Fruit fly (Drosophila melanogaster): ENCODE measurements around the gene trp.
A peak's percentile ranks its signal among the peaks of the same experiment; 100 is the strongest.

The trp gene

DNA sequence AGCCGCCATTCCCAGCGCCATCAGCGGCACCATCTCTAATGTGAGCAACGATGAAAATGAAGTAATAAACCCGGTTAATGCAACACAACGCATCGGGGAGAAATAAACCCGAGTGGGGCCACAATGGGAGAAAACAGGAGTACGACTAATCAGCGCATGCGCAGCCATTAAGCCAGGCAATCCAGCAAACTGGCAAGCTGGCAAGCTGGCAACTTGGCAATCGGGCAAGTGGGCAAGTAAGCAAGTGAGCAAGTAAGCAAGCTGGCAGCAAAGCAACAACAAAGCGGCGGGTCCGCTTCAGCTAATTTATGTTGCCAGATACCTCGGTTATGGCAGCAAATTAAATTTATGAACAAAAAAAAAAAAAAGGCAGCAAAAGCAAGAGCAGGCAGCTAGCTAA, 20.5 kb downstream of the trp start:
- TF ChIP-seq CTCF (optimal IDR thresholded peaks at IDR 0.05) (no peak), CG8478 (optimal IDR thresholded peaks at IDR 0.05) (no peak)

DNA sequence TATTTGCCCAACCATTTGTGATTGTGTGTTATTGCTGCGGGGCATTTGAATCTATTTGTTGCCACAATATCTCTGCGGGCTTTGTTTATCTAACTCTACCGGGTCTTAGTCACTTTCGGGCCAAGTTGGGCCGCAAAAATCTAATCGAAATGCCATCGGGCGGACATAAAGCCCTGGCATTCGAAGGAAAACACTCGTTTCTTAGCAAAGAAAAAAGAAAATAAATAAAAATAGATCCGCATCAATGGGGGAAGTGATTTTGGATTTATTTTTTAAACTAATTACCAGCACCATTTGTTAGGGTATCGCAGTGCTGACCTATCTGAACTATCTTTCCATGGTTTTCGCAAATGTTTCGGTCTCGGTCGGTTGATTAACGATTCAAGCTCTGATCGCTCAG, 21.5 kb downstream of the trp start:
- TF ChIP-seq CG8478 (optimal IDR thresholded peaks at IDR 0.05) (no peak), CTCF (optimal IDR thresholded peaks at IDR 0.05) (no peak)

- TF ChIP-seq CG8478 (optimal IDR thresholded peaks at IDR 0.05): no peak
- no peak for TF ChIP-seq CTCF (optimal IDR thresholded peaks at IDR 0.05)
Observed at dm6 chr3R:29894393-29894792, 25.7 kb downstream of the trp start.

DNA sequence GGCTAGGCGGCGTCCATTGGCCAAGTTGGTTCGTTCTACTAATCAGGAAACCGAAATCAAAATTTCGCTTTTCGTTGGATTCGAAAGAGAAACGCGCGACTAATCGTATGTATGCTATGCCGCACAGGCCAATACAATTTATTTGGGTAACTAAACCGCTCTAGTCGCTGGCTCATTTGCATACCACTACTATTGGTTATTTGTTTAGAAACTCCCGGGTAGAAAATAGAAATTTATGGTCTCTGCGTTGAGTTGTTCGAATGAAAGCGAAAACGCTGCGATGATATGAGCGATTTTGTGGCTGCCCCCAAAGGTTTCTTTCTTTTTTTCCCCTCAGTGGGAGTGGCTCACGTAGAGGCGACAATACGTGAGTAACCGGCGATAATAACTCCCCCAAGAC, 27.1 kb downstream of the trp start:
- TF ChIP-seq CTCF (optimal IDR thresholded peaks at IDR 0.05) (no peak), CG8478 (optimal IDR thresholded peaks at IDR 0.05) (no peak)

- no peak for TF ChIP-seq CG8478 (optimal IDR thresholded peaks at IDR 0.05)
- no peak for TF ChIP-seq CTCF (optimal IDR thresholded peaks at IDR 0.05)
Observed at dm6 chr3R:29891183-29891582, 28.9 kb downstream of the trp start.

DNA sequence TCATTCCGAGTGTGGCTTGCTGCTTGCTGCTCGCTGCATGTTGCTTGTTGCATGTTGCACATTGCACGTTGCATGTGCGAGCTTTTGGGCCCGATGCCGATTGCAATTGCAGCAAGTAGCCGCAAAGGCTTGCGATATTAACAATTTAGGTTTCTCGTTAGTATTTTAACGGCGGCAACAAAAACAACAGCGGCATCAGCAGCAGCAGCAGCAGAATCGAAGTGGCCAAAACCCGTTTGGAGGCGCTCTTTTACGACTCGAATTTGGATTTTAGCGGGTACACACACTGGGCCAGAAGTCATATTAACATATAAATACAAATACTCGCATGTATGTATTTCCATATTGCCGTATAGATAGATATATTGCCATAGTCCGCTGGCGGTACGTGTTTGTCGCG, 39.8 kb downstream of the trp start:
- TF ChIP-seq CTCF (optimal IDR thresholded peaks at IDR 0.05): no peak
- TF ChIP-seq CG8478 (optimal IDR thresholded peaks at IDR 0.05): no peak

- TF ChIP-seq CTCF (optimal IDR thresholded peaks at IDR 0.05): peak in 1 of 2 experiments; percentile 16
- TF ChIP-seq CG8478 (optimal IDR thresholded peaks at IDR 0.05): no peak
Observed at dm6 chr3R:29876733-29877193, 43.3 kb downstream of the trp start, which contains the start of gene CG31038. Gene CG31038, plus strand, starts transcription at chr3R:29877059.

DNA sequence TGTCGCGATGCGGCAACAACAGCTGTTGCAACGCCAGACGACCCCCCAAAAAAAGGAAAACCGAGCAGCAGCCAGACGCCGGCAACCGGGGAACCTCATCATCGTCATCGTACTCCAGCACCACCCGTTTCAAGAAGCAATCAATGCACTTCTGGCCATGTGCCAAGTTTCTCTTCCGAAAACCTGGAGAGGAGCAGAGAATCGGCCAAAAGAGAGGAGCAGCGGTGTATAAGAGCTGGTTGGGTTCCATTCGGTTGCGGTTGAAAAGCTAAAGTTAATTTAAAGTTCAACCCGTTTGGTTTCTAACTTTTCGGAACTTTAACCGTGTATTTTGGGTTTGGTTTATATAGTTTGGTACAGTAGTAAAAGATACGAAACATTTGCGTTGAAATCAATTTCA, 43.9 kb downstream of the trp start:
- TF ChIP-seq CTCF (optimal IDR thresholded peaks at IDR 0.05) (no peak), CG8478 (optimal IDR thresholded peaks at IDR 0.05) (no peak)

DNA sequence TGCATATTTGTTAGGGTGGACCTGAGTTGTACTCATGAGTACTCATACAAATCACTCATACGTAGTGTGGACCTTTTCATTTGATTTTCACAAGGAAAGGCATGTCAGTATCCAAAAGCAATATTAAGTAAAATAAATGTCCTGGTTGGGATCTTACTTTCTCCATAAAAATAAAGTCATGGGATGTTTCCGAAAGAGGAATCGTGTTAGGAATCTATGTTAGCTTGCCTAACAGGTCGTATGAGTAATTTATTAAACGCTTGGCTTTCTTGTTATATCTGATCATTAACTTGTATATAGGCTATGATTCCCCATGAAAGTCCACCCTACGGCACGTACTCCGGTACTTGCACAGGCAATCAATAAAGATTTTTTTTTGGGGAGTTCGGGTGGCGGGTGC, 44.3 kb downstream of the trp start:
- no peak for TF ChIP-seq CTCF (optimal IDR thresholded peaks at IDR 0.05)
- no peak for TF ChIP-seq CG8478 (optimal IDR thresholded peaks at IDR 0.05)

DNA sequence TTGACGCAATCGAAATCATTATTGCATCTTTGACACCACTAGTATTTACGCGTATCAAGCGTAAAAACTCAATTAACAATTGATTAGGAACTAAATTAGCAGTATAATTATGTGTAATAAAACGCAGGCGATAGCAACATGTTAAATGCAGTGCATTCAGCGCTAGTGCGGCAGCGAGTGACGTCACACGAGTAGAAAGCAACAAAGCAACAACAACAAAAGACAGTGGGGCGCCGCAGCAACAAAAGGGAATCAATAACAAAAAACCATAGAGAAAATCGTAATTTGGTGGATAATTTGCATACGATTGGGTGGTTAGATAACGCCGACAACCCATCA, 50.8 kb downstream of the trp start, which contains the start of gene CG34133:
CG34133 (plus strand) TSS at position 16 of the 339 bp plus-strand sequence.
- no peak for TF ChIP-seq CTCF (optimal IDR thresholded peaks at IDR 0.05)
- no peak for TF ChIP-seq CG8478 (optimal IDR thresholded peaks at IDR 0.05)

- TF ChIP-seq CG8478 (optimal IDR thresholded peaks at IDR 0.05) (no peak), CTCF (optimal IDR thresholded peaks at IDR 0.05) (peak; percentile 22 to 47)
Observed at dm6 chr3R:29868676-29869349, 51.3 kb downstream of the trp start, which contains the start of gene Zip99C. Gene Zip99C, minus strand, starts transcription at chr3R:29868895.

DNA sequence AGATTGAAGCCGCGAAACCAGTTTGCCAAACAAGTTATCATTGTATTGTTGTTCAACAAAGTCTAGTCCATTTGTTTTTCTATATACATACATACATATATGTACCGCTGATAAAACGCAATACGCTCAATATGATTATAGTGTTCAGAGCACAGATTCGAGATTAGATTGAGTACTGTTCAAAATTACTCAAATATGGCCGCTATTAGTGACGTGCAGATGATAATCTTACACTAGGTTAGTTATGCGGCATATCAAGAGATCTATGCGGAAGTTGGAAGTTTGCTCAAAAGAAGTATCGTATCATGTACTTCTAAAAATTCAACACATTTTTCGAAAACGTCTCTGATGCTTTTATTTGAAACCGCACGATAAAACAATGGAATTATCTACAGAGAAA, 52.2 kb downstream of the trp start:
- TF ChIP-seq CTCF (optimal IDR thresholded peaks at IDR 0.05) (no peak), CG8478 (optimal IDR thresholded peaks at IDR 0.05) (no peak)

dm6 chr3R:29867470-29867869, 52.6 kb downstream of the trp start:
- TF ChIP-seq CG8478 (optimal IDR thresholded peaks at IDR 0.05) (no peak), CTCF (optimal IDR thresholded peaks at IDR 0.05) (no peak)

- TF ChIP-seq CTCF (optimal IDR thresholded peaks at IDR 0.05): no peak
- no peak for TF ChIP-seq CG8478 (optimal IDR thresholded peaks at IDR 0.05)
Observed at dm6 chr3R:29866706-29867105, 53.4 kb downstream of the trp start.

Data from S2 (cell line).